Worm (Caenorhabditis elegans) whole organism, L1 larva: Measurements from ENCODE around the gene pars-1.
A peak's percentile ranks its signal among the peaks of the same experiment; 100 is the strongest.

Experiments
- C04F5.9 ChIP-seq: sonication (generic microtip); optimal IDR thresholded peaks from 2 replicates; lab custom pipeline; 2016; ENCODE audit warnings: missing genetic modification characterization, missing compliant biosample characterization
- C16A3.4 ChIP-seq: fragments of 150-350 bp; optimal IDR thresholded peaks from 2 replicates; lab custom pipeline; 2014; ENCODE audit warnings: missing biosample characterization, missing genetic modification characterization
- C34B4.2 ChIP-seq: sonication (generic microtip); optimal IDR thresholded peaks from 2 replicates; lab custom pipeline; 2017; ENCODE audit warnings: mild to moderate bottlenecking, missing genetic modification characterization, missing compliant biosample characterization
- F16B12.6 ChIP-seq: fragments of 150-350 bp; optimal IDR thresholded peaks from 2 replicates; lab custom pipeline; 2014; ENCODE audit warnings: missing biosample characterization, missing genetic modification characterization
- Y116A8C.19 ChIP-seq: sonication (generic microtip); optimal IDR thresholded peaks from 2 replicates; lab custom pipeline; 2016; ENCODE audit warnings: missing compliant biosample characterization, missing genetic modification characterization, borderline replicate concordance
- aha-1 ChIP-seq: fragments of 150-350 bp; optimal IDR thresholded peaks from 2 replicates; lab custom pipeline; 2014; ENCODE audit warnings: missing biosample characterization, missing genetic modification characterization
- alr-1 ChIP-seq: fragments of 200-800 bp; sonication (Bioruptor generic); optimal IDR thresholded peaks from 2 replicates; lab custom pipeline; 2018; ENCODE audit warnings: borderline replicate concordance, mild to moderate bottlenecking, missing genetic modification characterization, missing compliant biosample characterization
- blmp-1 ChIP-seq: fragments of 150-350 bp; optimal IDR thresholded peaks from 2 replicates; lab custom pipeline; 2014; ENCODE audit warnings: missing biosample characterization, missing genetic modification characterization
- ceh-82 ChIP-seq, 3 experiments: fragments of 150-350 bp in 1 of 3; sonication (generic microtip) in 2 of 3; optimal IDR thresholded peaks; 2 replicates each; lab custom pipeline; 2014 to 2017; ENCODE audit warnings: missing biosample characterization in 3 of 3, missing genetic modification characterization in 3 of 3
- ceh-90 ChIP-seq: sonication (generic microtip); optimal IDR thresholded peaks from 2 replicates; lab custom pipeline; 2016; ENCODE audit warnings: missing genetic modification characterization, missing compliant biosample characterization
- ces-1 ChIP-seq: fragments of 150-350 bp; optimal IDR thresholded peaks from 2 replicates; lab custom pipeline; 2014; ENCODE audit warnings: missing biosample characterization, missing genetic modification reagents, missing genetic modification characterization
- dsc-1 ChIP-seq: sonication (generic microtip); optimal IDR thresholded peaks from 2 replicates; lab custom pipeline; 2016; ENCODE audit warnings: mild to moderate bottlenecking, missing genetic modification characterization, missing compliant biosample characterization
- efl-1 ChIP-seq, 4 experiments: fragments of 150-350 bp; optimal IDR thresholded peaks in 3 of 4; peaks in 1 of 4; 1 replicate in 1 of 4; 2 replicates in 3 of 4; lab custom pipeline; 2014; ENCODE audit warnings: missing biosample characterization in 2 of 4, missing genetic modification characterization in 2 of 4, missing genetic modification reagents in 2 of 4
- egl-13 ChIP-seq: sonication (generic microtip); optimal IDR thresholded peaks from 2 replicates; lab custom pipeline; 2016; ENCODE audit warnings: missing genotype, missing genetic modification reagents, missing genetic modification characterization, missing compliant biosample characterization
- egl-27 ChIP-seq, 2 experiments: fragments of 150-350 bp in 1 of 2; sonication (generic microtip); optimal IDR thresholded peaks; 3 replicates each; lab custom pipeline; 2017 to 2018; ENCODE audit warnings: missing biosample characterization in 2 of 2, missing genetic modification characterization in 2 of 2, missing genetic modification reagents in 2 of 2
- fkh-4 ChIP-seq: sonication (generic microtip); optimal IDR thresholded peaks from 2 replicates; lab custom pipeline; 2016; ENCODE audit warnings: missing compliant biosample characterization, missing genetic modification characterization, borderline replicate concordance
- fkh-8 ChIP-seq: sonication (generic microtip); optimal IDR thresholded peaks from 2 replicates; lab custom pipeline; 2016; ENCODE audit warnings: mild to moderate bottlenecking, missing genetic modification characterization, missing compliant biosample characterization
- hlh-17 ChIP-seq: fragments of 200-800 bp; sonication (Bioruptor generic); optimal IDR thresholded peaks from 2 replicates; lab custom pipeline; 2018; ENCODE audit warnings: missing genetic modification characterization, mild to moderate bottlenecking, missing compliant biosample characterization, moderate library complexity, borderline replicate concordance
- hlh-4 ChIP-seq: sonication (generic microtip); optimal IDR thresholded peaks from 2 replicates; lab custom pipeline; 2016; ENCODE audit warnings: mild to moderate bottlenecking, missing genetic modification characterization, missing compliant biosample characterization
- irx-1 ChIP-seq: sonication (generic microtip); optimal IDR thresholded peaks from 2 replicates; lab custom pipeline; 2016; ENCODE audit warnings: missing genetic modification characterization, missing compliant biosample characterization
- isw-1 ChIP-seq: fragments of 200-800 bp; sonication (Bioruptor generic); IDR thresholded peaks from 2 replicates; pipeline ENCODE4 v1.3.6; 2022; ENCODE audit warnings: missing genetic modification characterization, missing compliant biosample characterization
- jun-1 ChIP-seq: fragments of 150-350 bp; optimal IDR thresholded peaks from 2 replicates; lab custom pipeline; 2014; ENCODE audit warnings: missing biosample characterization, missing genetic modification reagents, missing genetic modification characterization
- lin-13 ChIP-seq: fragments of 150-350 bp; optimal IDR thresholded peaks from 2 replicates; lab custom pipeline; 2014; ENCODE audit warnings: missing biosample characterization, missing genetic modification reagents, missing genetic modification characterization
- lin-15B ChIP-seq: fragments of 150-350 bp; sonication (generic microtip); optimal IDR thresholded peaks from 3 replicates; lab custom pipeline; 2014; ENCODE audit warnings: missing biosample characterization, missing genetic modification characterization
- lin-39 ChIP-seq: fragments of 150-350 bp; optimal IDR thresholded peaks from 2 replicates; lab custom pipeline; 2014; ENCODE audit warnings: missing biosample characterization, missing genetic modification reagents, missing genetic modification characterization
- lsy-2 ChIP-seq, 2 experiments: fragments of 150-350 bp; optimal IDR thresholded peaks; 2 replicates each; lab custom pipeline; 2014; ENCODE audit warnings: missing biosample characterization in 2 of 2, missing genetic modification characterization in 2 of 2
- mab-9 ChIP-seq: fragments of 200-800 bp; sonication (Bioruptor generic); IDR thresholded peaks from 2 replicates; pipeline ENCODE4 v1.3.6; 2022; ENCODE audit warnings: missing genetic modification reagents, missing genetic modification characterization, missing compliant biosample characterization
- nhr-20 ChIP-seq: sonication (generic microtip); optimal IDR thresholded peaks from 2 replicates; lab custom pipeline; 2016; ENCODE audit warnings: mild to moderate bottlenecking, missing genetic modification characterization, missing compliant biosample characterization
- nhr-47 ChIP-seq: sonication (generic microtip); optimal IDR thresholded peaks from 2 replicates; lab custom pipeline; 2016; ENCODE audit warnings: mild to moderate bottlenecking, missing genetic modification characterization, moderate library complexity, missing compliant biosample characterization
- nhr-77 ChIP-seq: fragments of 150-350 bp; optimal IDR thresholded peaks from 2 replicates; lab custom pipeline; 2014; ENCODE audit warnings: missing biosample characterization, missing genetic modification characterization
- nhr-84 ChIP-seq: sonication (generic microtip); optimal IDR thresholded peaks from 2 replicates; lab custom pipeline; 2017; ENCODE audit warnings: missing biosample characterization, missing genetic modification characterization
- nhr-85 ChIP-seq: sonication (generic microtip); peaks from one replicate; lab custom pipeline; 2016; ENCODE audit warnings: missing genetic modification characterization, inconsistent platforms, missing compliant biosample characterization
- nhr-90 ChIP-seq: sonication (generic microtip); optimal IDR thresholded peaks from 2 replicates; lab custom pipeline; 2016; ENCODE audit warnings: mild to moderate bottlenecking, missing genetic modification characterization, missing compliant biosample characterization; ENCODE audit not compliant: poor library complexity
- pax-3 ChIP-seq: fragments of 200-800 bp; sonication (Bioruptor generic); optimal IDR thresholded peaks from 2 replicates; lab custom pipeline; 2018; ENCODE audit warnings: mild to moderate bottlenecking, missing genetic modification characterization, moderate library complexity, missing compliant biosample characterization
- rnt-1 ChIP-seq: sonication (generic microtip); optimal IDR thresholded peaks from 2 replicates; lab custom pipeline; 2016; ENCODE audit warnings: mild to moderate bottlenecking, missing genetic modification characterization, moderate library complexity, missing compliant biosample characterization
- snu-23 ChIP-seq: sonication (generic microtip); optimal IDR thresholded peaks from 2 replicates; lab custom pipeline; 2016; ENCODE audit warnings: missing genetic modification characterization, missing compliant biosample characterization
- unc-130 ChIP-seq: fragments of 150-350 bp; optimal IDR thresholded peaks from 2 replicates; lab custom pipeline; 2017; ENCODE audit warnings: missing biosample characterization, missing genetic modification characterization, inconsistent platforms
- unc-86 ChIP-seq: sonication (generic microtip); optimal IDR thresholded peaks from 2 replicates; lab custom pipeline; 2016; ENCODE audit warnings: missing genetic modification characterization, missing compliant biosample characterization
- unc-98 ChIP-seq: fragments of 200-800 bp; sonication (Bioruptor generic); IDR thresholded peaks from 2 replicates; pipeline ENCODE4 v1.3.6; 2022; ENCODE audit warnings: missing genetic modification characterization, missing compliant biosample characterization
- vab-15 ChIP-seq: sonication (generic microtip); optimal IDR thresholded peaks from 2 replicates; lab custom pipeline; 2017; ENCODE audit warnings: missing genotype, mild to moderate bottlenecking, missing genetic modification characterization, missing compliant biosample characterization
- zag-1 ChIP-seq: fragments of 150-350 bp; optimal IDR thresholded peaks from 2 replicates; lab custom pipeline; 2014; ENCODE audit warnings: missing biosample characterization, missing genetic modification characterization
- zip-4 ChIP-seq: fragments of 200-800 bp; sonication (Bioruptor generic); optimal IDR thresholded peaks from 2 replicates; lab custom pipeline; 2018; ENCODE audit warnings: mild to moderate bottlenecking, missing genetic modification characterization, moderate library complexity, missing compliant biosample characterization
- ztf-4 ChIP-seq: fragments of 150-350 bp; optimal IDR thresholded peaks from 2 replicates; lab custom pipeline; 2014; ENCODE audit warnings: missing biosample characterization, missing genetic modification characterization

The pars-1 gene

DNA sequence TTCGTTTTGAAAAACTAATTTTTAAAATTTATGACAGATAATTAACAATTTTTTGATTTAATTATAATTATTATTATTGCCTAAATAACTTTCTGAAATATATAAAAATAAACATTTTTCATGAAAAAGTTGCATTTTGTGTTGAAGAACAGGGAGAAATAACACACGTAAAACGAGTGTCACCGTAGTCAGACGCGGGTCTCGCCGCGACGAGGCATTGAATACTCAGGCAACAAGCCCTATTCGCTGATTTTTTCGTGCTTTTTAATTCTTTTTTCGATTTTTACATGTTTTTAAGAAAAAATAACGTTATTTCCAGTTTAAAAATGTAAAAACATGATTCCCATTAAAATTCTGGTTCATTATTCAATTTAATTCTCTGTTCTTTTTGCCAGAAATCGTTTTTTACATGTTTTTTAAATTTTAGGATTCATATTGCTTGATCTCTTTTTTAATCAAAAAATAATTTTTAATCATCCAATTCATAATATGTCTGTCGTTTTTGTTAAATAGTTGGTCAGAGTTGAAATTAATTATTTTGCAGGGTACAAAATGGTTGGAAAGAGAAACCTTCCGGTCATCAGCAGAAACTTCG lies 30.8 kb upstream of the pars-1 start, which contains the start of gene rpl-6 (continued):
- TF ChIP-seq mab-9 (GFP tag; lab: Robert Waterston, UW) (no peak), nhr-85 (tag; lab: Kevin White, UChicago) (peak; percentile 95), fkh-4 (no peak), ces-1 (GFP tag; lab: Kevin White, UChicago) (no peak), snu-23 (GFP tag; lab: Kevin White, UChicago) (peak; percentile 92), pax-3 (peak; percentile 62), C04F5.9 (tag; lab: Kevin White, UChicago) (peak; percentile 77), blmp-1 (tag; lab: Kevin White, UChicago) (peak; percentile 80), unc-98 (GFP tag; lab: Robert Waterston, UW) (no peak), aha-1 (tag; lab: Kevin White, UChicago) (no peak), C16A3.4 (tag; lab: Kevin White, UChicago) (peak; percentile 97), ztf-4 (tag; lab: Kevin White, UChicago) (peak; percentile 82), nhr-47 (peak; percentile 90), nhr-77 (tag; lab: Kevin White, UChicago) (peak; percentile 83), nhr-84 (tag; lab: Kevin White, UChicago) (no peak), Y116A8C.19 (no peak), lin-15B (tag; lab: Kevin White, UChicago) (peak; percentile 85), unc-86 (peak; percentile 79), nhr-20 (peak; percentile 85), hlh-17 (no peak), fkh-8 (peak; percentile 85), irx-1 (tag; lab: Kevin White, UChicago) (peak; percentile 67), egl-13 (peak; percentile 69), alr-1 (tag; lab: Kevin White, UChicago) (no peak), nhr-90 (tag; lab: Kevin White, UChicago) (peak; percentile 87), dsc-1 (tag; lab: Kevin White, UChicago) (peak; percentile 81), lin-39 (peak; percentile 73), ceh-90 (peak; percentile 33), lin-13 (peak; percentile 83), jun-1 (tag; lab: Kevin White, UChicago) (peak; percentile 81), egl-27 (tag; optimal IDR thresholded peaks at IDR 0.05; lab: Kevin White, UChicago) (peak; percentile 63 to 87), hlh-4 (tag; lab: Kevin White, UChicago) (no peak), isw-1 (GFP tag; lab: Robert Waterston, UW) (peak; percentile 90), F16B12.6 (tag; lab: Kevin White, UChicago) (peak; percentile 46), rnt-1 (tag; lab: Kevin White, UChicago) (peak; percentile 91), vab-15 (tag; lab: Kevin White, UChicago) (no peak)
- TF ChIP-seq, all 84 proteins: peak for 57

DNA sequence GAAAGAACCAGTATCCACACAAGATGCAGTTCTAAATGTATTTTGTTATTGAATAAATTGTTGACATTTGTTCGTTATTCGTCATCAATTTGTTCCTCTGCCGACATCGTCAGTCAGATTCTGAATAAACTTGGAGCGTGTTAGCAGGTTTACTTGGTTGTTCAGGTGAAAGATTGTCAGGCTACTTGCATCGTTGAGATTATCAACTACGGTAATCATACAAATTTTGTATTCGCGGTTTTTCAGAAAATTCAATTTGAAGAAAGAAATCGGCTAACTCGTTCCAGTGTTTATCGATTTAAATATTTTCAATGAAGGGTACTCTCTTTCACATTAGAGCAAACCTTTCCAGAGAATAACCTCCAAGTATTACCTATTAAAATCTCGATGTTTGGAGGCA lies 29.1 kb upstream of the pars-1 start, which contains the start of gene R151.2:
TSS of gene R151.2 (plus strand) at position 247 of the 400 bp plus-strand sequence.
- TF ChIP-seq zag-1 (tag; lab: Kevin White, UChicago) (no peak), unc-130 (tag; lab: Kevin White, UChicago) (no peak), unc-98 (GFP tag; lab: Robert Waterston, UW) (no peak), nhr-77 (tag; lab: Kevin White, UChicago) (no peak), C34B4.2 (tag; lab: Kevin White, UChicago) (no peak), egl-27 (tag; optimal IDR thresholded peaks at IDR 0.05; lab: Kevin White, UChicago) (no peak), zip-4 (GFP tag; lab: Kevin White, UChicago) (no peak), efl-1 (optimal IDR thresholded peaks at IDR 0.05; lab: Kevin White, UChicago) (no peak), efl-1 (GFP tag; optimal IDR thresholded peaks at IDR 0.05 in 1 of 2; lab: Kevin White, UChicago) (peak in 1 of 2 experiments; percentile 91), ceh-82 (tag; optimal IDR thresholded peaks at IDR 0.05; lab: Kevin White, UChicago) (no peak), lsy-2 (tag; optimal IDR thresholded peaks at IDR 0.05; lab: Kevin White, UChicago) (peak in 1 of 2 experiments; percentile 50), ces-1 (GFP tag; lab: Kevin White, UChicago) (no peak)
